Fruit fly (Drosophila melanogaster) whole organism, adult: ENCODE results near the gene Eip74EF.

ENCODE experiments used
- CG11617 ChIP-seq: fragments of 200-800 bp; sonication (Bioruptor generic); optimal IDR thresholded peaks from 2 replicates; lab custom pipeline; 2017; ENCODE audit warnings: mild to moderate bottlenecking, missing biosample characterization, missing genetic modification reagents, missing genetic modification characterization
- CG12768 ChIP-seq: fragments of 200-800 bp; sonication (Bioruptor generic); optimal IDR thresholded peaks from 2 replicates; lab custom pipeline; 2017; ENCODE audit warnings: missing biosample characterization, missing genetic modification characterization, mild to moderate bottlenecking, moderate library complexity, missing genetic modification reagents
- CG14711 ChIP-seq: fragments of 200-800 bp; sonication (Bioruptor generic); optimal IDR thresholded peaks from 2 replicates; lab custom pipeline; 2018; ENCODE audit warnings: missing biosample characterization, mild to moderate bottlenecking, missing genetic modification characterization, moderate library complexity
- CG1620 ChIP-seq: fragments of 200-800 bp; sonication (Bioruptor generic); optimal IDR thresholded peaks from 2 replicates; lab custom pipeline; 2016; ENCODE audit warnings: missing biosample characterization, missing genetic modification characterization
- CG33017 ChIP-seq: fragments of 200-800 bp; sonication (Bioruptor generic); optimal IDR thresholded peaks from 2 replicates; lab custom pipeline; 2018; ENCODE audit warnings: missing biosample characterization, mild to moderate bottlenecking, missing genetic modification characterization, moderate library complexity
- CG5204 ChIP-seq: fragments of 200-800 bp; sonication (Bioruptor generic); optimal IDR thresholded peaks from 2 replicates; lab custom pipeline; 2016; ENCODE audit warnings: missing biosample characterization, missing genetic modification characterization
- CG7045 ChIP-seq: fragments of 200-800 bp; sonication (Bioruptor generic); optimal IDR thresholded peaks from 2 replicates; lab custom pipeline; 2017; ENCODE audit warnings: missing biosample characterization, mild to moderate bottlenecking, missing genetic modification characterization
- CG7101 ChIP-seq: fragments of 200-800 bp; sonication (Bioruptor generic); optimal IDR thresholded peaks from 2 replicates; lab custom pipeline; 2018; ENCODE audit warnings: missing biosample characterization, mild to moderate bottlenecking, missing genetic modification characterization, moderate library complexity
- Clk ChIP-seq: fragments of 200-800 bp; sonication (Bioruptor generic); optimal IDR thresholded peaks from 2 replicates; lab custom pipeline; 2017; ENCODE audit warnings: missing biosample characterization, missing genetic modification characterization
- Crg-1 ChIP-seq: fragments of 200-800 bp; sonication (Bioruptor generic); optimal IDR thresholded peaks from 2 replicates; lab custom pipeline; 2016; ENCODE audit warnings: missing biosample characterization, missing genetic modification characterization
- Hr96 ChIP-seq: fragments of 200-800 bp; sonication (Bioruptor generic); optimal IDR thresholded peaks from 2 replicates; lab custom pipeline; 2016; ENCODE audit warnings: missing biosample characterization, missing genetic modification characterization
- Mnt ChIP-seq: fragments of 200-800 bp; sonication (Bioruptor generic); optimal IDR thresholded peaks from 2 replicates; lab custom pipeline; 2016; ENCODE audit warnings: missing biosample characterization, mild to moderate bottlenecking, missing genetic modification characterization
- bab1 ChIP-seq: fragments of 200-800 bp; sonication (Bioruptor generic); optimal IDR thresholded peaks from 3 replicates; lab custom pipeline; 2019; ENCODE audit warnings: missing biosample characterization, mild to moderate bottlenecking, missing genetic modification characterization, moderate library complexity
- cic ChIP-seq: fragments of 200-800 bp; sonication (Bioruptor generic); optimal IDR thresholded peaks from 2 replicates; lab custom pipeline; 2017; ENCODE audit warnings: missing biosample characterization, mild to moderate bottlenecking, missing genetic modification characterization, moderate library complexity
- cnc ChIP-seq, 2 experiments: fragments of >200 bp; optimal IDR thresholded peaks; 2 replicates each; lab custom pipeline; 2017
- kay ChIP-seq: fragments of 200-800 bp; sonication (Bioruptor generic); peaks from one replicate; lab custom pipeline; 2016; ENCODE audit warnings: missing biosample characterization, missing genetic modification characterization, borderline replicate concordance
- ovo ChIP-seq: fragments of 200-800 bp; sonication (Bioruptor generic); optimal IDR thresholded peaks from 2 replicates; lab custom pipeline; 2016; ENCODE audit warnings: missing biosample characterization, missing genetic modification characterization
- pad ChIP-seq: fragments of 200-800 bp; sonication (Bioruptor generic); optimal IDR thresholded peaks from 3 replicates; lab custom pipeline; 2017; ENCODE audit warnings: missing biosample characterization, missing genetic modification characterization, mild to moderate bottlenecking, moderate library complexity, missing genetic modification reagents
- tj ChIP-seq: fragments of 200-800 bp; sonication (Bioruptor generic); optimal IDR thresholded peaks from 3 replicates; lab custom pipeline; 2017; ENCODE audit warnings: missing biosample characterization, mild to moderate bottlenecking, missing genetic modification characterization, moderate library complexity
- toe ChIP-seq: fragments of 200-800 bp; sonication (Bioruptor generic); optimal IDR thresholded peaks from 2 replicates; lab custom pipeline; 2016; ENCODE audit warnings: missing biosample characterization, missing genetic modification characterization

Gene Eip74EF

dm6 chr3L:17610896-17611711 lies 8.0 kb downstream of the Eip74EF start:
- TF ChIP-seq ovo (no peak), CG5204 (GFP tag; lab: Kevin White, UChicago) (no peak), CG12768 (no peak), CG14711 (tag; lab: Kevin White, UChicago) (peak; percentile 53), bab1 (GFP tag; lab: Kevin White, UChicago) (peak; percentile 27), kay (GFP tag; lab: Kevin White, UChicago) (peak; percentile 49), CG1620 (GFP tag; lab: Kevin White, UChicago) (peak; percentile 2), cic (GFP tag; lab: Kevin White, UChicago) (no peak), pad (GFP tag; lab: Kevin White, UChicago) (peak; percentile 27), Crg-1 (GFP tag; lab: Kevin White, UChicago) (no peak), CG7045 (GFP tag; lab: Kevin White, UChicago) (no peak), CG11617 (GFP tag; lab: Kevin White, UChicago) (no peak), Mnt (no peak), Hr96 (no peak), tj (GFP tag; lab: Kevin White, UChicago) (no peak)

dm6 chr3L:17609068-17609382 lies 10.1 kb downstream of the Eip74EF start:
- peak; percentile 66 for TF ChIP-seq tj (GFP tag; lab: Kevin White, UChicago)
- TF ChIP-seq CG7101 (tag; lab: Kevin White, UChicago) = no peak

- TF ChIP-seq CG11617 (GFP tag; lab: Kevin White, UChicago) = no peak
- peak; percentile 59 for TF ChIP-seq tj (GFP tag; lab: Kevin White, UChicago)
- TF ChIP-seq CG33017 (tag; lab: Kevin White, UChicago) = no peak
- no peak for TF ChIP-seq cic (GFP tag; lab: Kevin White, UChicago)
These were observed 10.7 kb downstream of the Eip74EF start for dm6 chr3L:17608185-17609067.

dm6 chr3L:17606629-17607287 lies 12.4 kb downstream of the Eip74EF start:
- TF ChIP-seq CG12768 = peak; percentile 58
- TF ChIP-seq bab1 (GFP tag; lab: Kevin White, UChicago) = peak; percentile 14
- no peak for TF ChIP-seq Hr96
- no peak for TF ChIP-seq CG14711 (tag; lab: Kevin White, UChicago)
- TF ChIP-seq Clk (GFP tag; lab: Kevin White, UChicago) = no peak
- TF ChIP-seq Crg-1 (GFP tag; lab: Kevin White, UChicago) = no peak
- no peak for TF ChIP-seq toe (GFP tag; lab: Kevin White, UChicago)
- TF ChIP-seq tj (GFP tag; lab: Kevin White, UChicago) = peak; percentile 80
- peak; percentile 35 for TF ChIP-seq Mnt
- TF ChIP-seq pad (GFP tag; lab: Kevin White, UChicago) = no peak
- no peak for TF ChIP-seq CG1620 (GFP tag; lab: Kevin White, UChicago)
- TF ChIP-seq kay (GFP tag; lab: Kevin White, UChicago) = peak; percentile 90
- no peak for TF ChIP-seq CG5204 (GFP tag; lab: Kevin White, UChicago)
- TF ChIP-seq cic (GFP tag; lab: Kevin White, UChicago) = peak; percentile 79
- TF ChIP-seq CG7045 (GFP tag; lab: Kevin White, UChicago) = no peak
- no peak for TF ChIP-seq cnc (optimal IDR thresholded peaks at IDR 0.05; lab: Kevin White, UChicago)
- TF ChIP-seq CG33017 (tag; lab: Kevin White, UChicago) = peak; percentile 29
- TF ChIP-seq CG7101 (tag; lab: Kevin White, UChicago) = peak; percentile 32
- TF ChIP-seq ovo = peak; percentile 21
- peak; percentile 25 for TF ChIP-seq CG11617 (GFP tag; lab: Kevin White, UChicago)

- no peak for TF ChIP-seq ovo
- TF ChIP-seq tj (GFP tag; lab: Kevin White, UChicago) = no peak
- no peak for TF ChIP-seq Hr96
- TF ChIP-seq bab1 (GFP tag; lab: Kevin White, UChicago) = no peak
- no peak for TF ChIP-seq cic (GFP tag; lab: Kevin White, UChicago)
- no peak for TF ChIP-seq Crg-1 (GFP tag; lab: Kevin White, UChicago)
These were observed 14.2 kb downstream of the Eip74EF start for dm6 chr3L:17604891-17605290.
